Fruit fly (Drosophila melanogaster): Measurements from ENCODE around the gene CG33500.

dm6 chr3L:11485956-11486609 is 22.4 kb upstream of the CG33500 start:
- TF ChIP-seq Meics (GFP tag; optimal IDR thresholded peaks at IDR 0.05) (no peak), CG12219 (GFP tag; optimal IDR thresholded peaks at IDR 0.05) (no peak), pan (optimal IDR thresholded peaks at IDR 0.05) (no peak), pan (GFP tag; optimal IDR thresholded peaks at IDR 0.05 in 1 of 2, IDR thresholded peaks at IDR 0.05 in 1 of 2) (peak in 1 of 2 experiments; percentile 21), CG10979 (tag; optimal IDR thresholded peaks at IDR 0.05) (peak; percentile 35), CG16815 (GFP tag; optimal IDR thresholded peaks at IDR 0.05) (no peak), B-H1 (GFP tag; IDR thresholded peaks at IDR 0.05) (no peak), lola (GFP tag; optimal IDR thresholded peaks at IDR 0.05) (peak in 1 of 3 experiments; percentile 38), zfh2 (GFP tag; optimal IDR thresholded peaks at IDR 0.05) (no peak), D (optimal IDR thresholded peaks at IDR 0.05) (no peak), D (GFP tag; optimal IDR thresholded peaks at IDR 0.05) (peak; percentile 36)

Measured in whole organism, embryonic.